Fruit fly (Drosophila melanogaster) whole organism, embryonic: ENCODE measurements around the gene awd.
A peak's percentile ranks its signal among the peaks of the same experiment; 100 is the strongest.

Experiments used
- BtbVII ChIP-seq: fragments of 200-800 bp; sonication (Bioruptor generic); optimal IDR thresholded peaks from 3 replicates; lab custom pipeline; 2017; ENCODE audit warnings: missing biosample characterization, mild to moderate bottlenecking, missing genetic modification characterization
- CG10979 ChIP-seq: fragments of 200-800 bp; sonication (Bioruptor generic); optimal IDR thresholded peaks from 2 replicates; lab custom pipeline; 2018; ENCODE audit warnings: missing biosample characterization, mild to moderate bottlenecking, missing genetic modification characterization, moderate library complexity
- CG13287 ChIP-seq: fragments of 200-800 bp; sonication (Bioruptor generic); IDR thresholded peaks from 2 replicates; pipeline ENCODE4 v1.3.6; 2022; ENCODE audit warnings: missing biosample characterization, missing genetic modification characterization; ENCODE audit not compliant: partially characterized antibody
- CG1603 ChIP-seq: fragments of 200-800 bp; sonication (Bioruptor generic); optimal IDR thresholded peaks from 2 replicates; lab custom pipeline; 2019; ENCODE audit warnings: missing biosample characterization, mild to moderate bottlenecking, missing genetic modification characterization, moderate library complexity
- CG1647 ChIP-seq: fragments of 200-800 bp; sonication (Bioruptor generic); optimal IDR thresholded peaks from 3 replicates; lab custom pipeline; 2016; ENCODE audit warnings: missing biosample characterization, missing genetic modification characterization
- CG18011 ChIP-seq: fragments of 200-800 bp; sonication (Bioruptor generic); optimal IDR thresholded peaks from 2 replicates; lab custom pipeline; 2017; ENCODE audit warnings: missing biosample characterization, missing genetic modification characterization, mild to moderate bottlenecking, moderate library complexity, missing genotype
- CG2875 ChIP-seq: fragments of 200-800 bp; sonication (Bioruptor generic); optimal IDR thresholded peaks from 2 replicates; lab custom pipeline; 2017; ENCODE audit warnings: missing biosample characterization, mild to moderate bottlenecking, missing genetic modification characterization, missing genetic modification reagents
- CG3163 ChIP-seq: fragments of 200-800 bp; sonication (Bioruptor generic); optimal IDR thresholded peaks from 3 replicates; lab custom pipeline; 2016; ENCODE audit warnings: missing biosample characterization, missing genetic modification characterization
- CG34422 ChIP-seq: fragments of 200-800 bp; sonication (Bioruptor generic); IDR thresholded peaks from 3 replicates; pipeline ENCODE4 v1.3.6; 2022; ENCODE audit warnings: missing biosample characterization, missing genetic modification characterization
- CG6254 ChIP-seq: fragments of 200-800 bp; sonication (Bioruptor generic); optimal IDR thresholded peaks from 3 replicates; lab custom pipeline; 2017; ENCODE audit warnings: mild to moderate bottlenecking, missing biosample characterization, missing genetic modification reagents, missing genetic modification characterization
- CG6689 ChIP-seq: fragments of 200-800 bp; sonication (Bioruptor generic); IDR thresholded peaks from 2 replicates; pipeline ENCODE4 v1.3.6; 2022; ENCODE audit warnings: missing biosample characterization, missing genetic modification characterization
- CG7745 ChIP-seq: fragments of 200-800 bp; sonication (Bioruptor generic); optimal IDR thresholded peaks from 2 replicates; lab custom pipeline; 2018; ENCODE audit warnings: missing biosample characterization, mild to moderate bottlenecking, missing genetic modification characterization, moderate library complexity
- CG7839 ChIP-seq: fragments of 200-800 bp; sonication (Bioruptor generic); optimal IDR thresholded peaks from 3 replicates; lab custom pipeline; 2018; ENCODE audit warnings: missing biosample characterization, mild to moderate bottlenecking, missing genetic modification characterization, moderate library complexity
- CG8281 ChIP-seq: fragments of 200-800 bp; sonication (Bioruptor generic); optimal IDR thresholded peaks from 2 replicates; lab custom pipeline; 2018; ENCODE audit warnings: missing biosample characterization, mild to moderate bottlenecking, missing genetic modification characterization, moderate library complexity
- CG8478 ChIP-seq: fragments of >200 bp; optimal IDR thresholded peaks from 2 replicates; lab custom pipeline; 2018
- CG8944 ChIP-seq: fragments of 200-800 bp; sonication (Bioruptor generic); optimal IDR thresholded peaks from 3 replicates; lab custom pipeline; 2016; ENCODE audit warnings: missing biosample characterization, missing genetic modification characterization
- CG9609 ChIP-seq: fragments of 200-800 bp; sonication (Bioruptor generic); optimal IDR thresholded peaks from 3 replicates; lab custom pipeline; 2016; ENCODE audit warnings: missing biosample characterization, missing genetic modification characterization
- CG9797 ChIP-seq: fragments of 200-800 bp; sonication (Bioruptor generic); optimal IDR thresholded peaks from 3 replicates; lab custom pipeline; 2018; ENCODE audit warnings: missing biosample characterization, mild to moderate bottlenecking, missing genetic modification characterization
- Dad ChIP-seq: fragments of 200-800 bp; sonication (Bioruptor generic); optimal IDR thresholded peaks from 3 replicates; lab custom pipeline; 2016; ENCODE audit warnings: missing biosample characterization, missing genetic modification characterization
- Deaf1 ChIP-seq: fragments of 200-800 bp; optimal IDR thresholded peaks from 3 replicates; lab custom pipeline; 2019; ENCODE audit warnings: missing biosample characterization, mild to moderate bottlenecking, missing genetic modification characterization, moderate library complexity
- Dll ChIP-seq: fragments of 200-800 bp; sonication (Bioruptor generic); IDR thresholded peaks from 4 replicates; pipeline ENCODE4 v1.3.6; 2022; ENCODE audit warnings: missing biosample characterization, missing genetic modification characterization; ENCODE audit not compliant: partially characterized antibody
- Doc3 ChIP-seq: fragments of 200-800 bp; sonication (Bioruptor generic); IDR thresholded peaks from 3 replicates; pipeline ENCODE4 v1.3.6; 2022; ENCODE audit warnings: missing biosample characterization, missing genetic modification characterization; ENCODE audit not compliant: partially characterized antibody
- Eip74EF ChIP-seq, 2 experiments: fragments of 200-800 bp in 1 of 2; fragments of >200 bp in 1 of 2; sonication (Bioruptor generic) in 1 of 2; optimal IDR thresholded peaks; 2 replicates each; lab custom pipeline; 2017 to 2019; ENCODE audit warnings: missing biosample characterization in 2 of 2, missing genetic modification characterization in 2 of 2, mild to moderate bottlenecking in 1 of 2, moderate library complexity in 1 of 2
- Elba2 ChIP-seq: fragments of 200-800 bp; sonication (Bioruptor generic); optimal IDR thresholded peaks from 3 replicates; lab custom pipeline; 2016; ENCODE audit warnings: missing biosample characterization, missing genetic modification characterization
- Fer1 ChIP-seq: fragments of 200-800 bp; sonication (Bioruptor generic); optimal IDR thresholded peaks from 2 replicates; lab custom pipeline; 2017; ENCODE audit warnings: missing biosample characterization, mild to moderate bottlenecking, missing genetic modification characterization
- H15 ChIP-seq: fragments of 200-800 bp; sonication (Bioruptor generic); IDR thresholded peaks from 3 replicates; pipeline ENCODE4 v1.3.6; 2022; ENCODE audit warnings: missing biosample characterization, missing genetic modification characterization
- Hey ChIP-seq: fragments of 200-800 bp; sonication (Bioruptor generic); optimal IDR thresholded peaks from 3 replicates; lab custom pipeline; 2018; ENCODE audit warnings: missing biosample characterization, mild to moderate bottlenecking, missing genetic modification characterization
- Hsf ChIP-seq: fragments of 200-800 bp; sonication (Bioruptor generic); optimal IDR thresholded peaks from 3 replicates; lab custom pipeline; 2016; ENCODE audit warnings: missing biosample characterization, missing genetic modification characterization
- Kr ChIP-seq: fragments of 200-800 bp; sonication (Bioruptor generic); optimal IDR thresholded peaks from 2 replicates; lab custom pipeline; 2017; ENCODE audit warnings: missing biosample characterization, mild to moderate bottlenecking, missing genetic modification characterization
- Sox100B ChIP-seq: fragments of 200-800 bp; sonication (Bioruptor generic); optimal IDR thresholded peaks from 3 replicates; lab custom pipeline; 2018; ENCODE audit warnings: missing biosample characterization, mild to moderate bottlenecking, missing genetic modification characterization
- Vsx1 ChIP-seq: fragments of 200-800 bp; sonication (Bioruptor generic); optimal IDR thresholded peaks from 2 replicates; lab custom pipeline; 2017; ENCODE audit warnings: missing biosample characterization, mild to moderate bottlenecking, missing genetic modification characterization, missing genetic modification reagents
- ash1 ChIP-seq: fragments of 200-800 bp; sonication (Bioruptor generic); optimal IDR thresholded peaks from 2 replicates; lab custom pipeline; 2018; ENCODE audit warnings: missing biosample characterization, mild to moderate bottlenecking, missing genetic modification characterization
- bbx ChIP-seq: fragments of 200-800 bp; sonication (Bioruptor generic); IDR thresholded peaks from 2 replicates; pipeline ENCODE4 v1.3.6; 2022; ENCODE audit warnings: missing biosample characterization, missing genetic modification characterization; ENCODE audit not compliant: partially characterized antibody
- eve ChIP-seq, 2 experiments: fragments of >200 bp; optimal IDR thresholded peaks; 2 replicates each; lab custom pipeline; 2017; ENCODE audit warnings: missing biosample characterization in 2 of 2, missing genetic modification characterization in 2 of 2
- fd64A ChIP-seq: fragments of 200-800 bp; sonication (Bioruptor generic); optimal IDR thresholded peaks from 3 replicates; lab custom pipeline; 2018; ENCODE audit warnings: missing biosample characterization, mild to moderate bottlenecking, missing genetic modification characterization
- ftz-f1 ChIP-seq: fragments of 200-800 bp; sonication (Bioruptor generic); optimal IDR thresholded peaks from 2 replicates; lab custom pipeline; 2016; ENCODE audit warnings: missing biosample characterization, missing genetic modification characterization
- gcm2 ChIP-seq: fragments of 200-800 bp; sonication (Bioruptor generic); optimal IDR thresholded peaks from 2 replicates; lab custom pipeline; 2016; ENCODE audit warnings: missing biosample characterization, missing genetic modification characterization
- gfzf ChIP-seq: fragments of 200-800 bp; sonication (Bioruptor generic); optimal IDR thresholded peaks from 2 replicates; lab custom pipeline; 2016; ENCODE audit warnings: missing biosample characterization, mild to moderate bottlenecking, missing genetic modification characterization, moderate library complexity
- maf-S ChIP-seq: fragments of 200-800 bp; sonication (Bioruptor generic); optimal IDR thresholded peaks from 2 replicates; lab custom pipeline; 2016; ENCODE audit warnings: missing biosample characterization, missing genetic modification characterization
- mam ChIP-seq: fragments of 200-800 bp; sonication (Bioruptor generic); optimal IDR thresholded peaks from 3 replicates; lab custom pipeline; 2016; ENCODE audit warnings: missing biosample characterization, missing genetic modification characterization
- onecut ChIP-seq: fragments of 200-800 bp; sonication (Bioruptor generic); IDR thresholded peaks from 2 replicates; pipeline ENCODE4 v1.3.6; 2022; ENCODE audit warnings: missing biosample characterization, missing genetic modification characterization
- prd ChIP-seq, 3 experiments: fragments of >200 bp in 2 of 3; fragments of 200-800 bp in 1 of 3; sonication (Bioruptor generic) in 1 of 3; optimal IDR thresholded peaks in 2 of 3; IDR thresholded peaks in 1 of 3; 2 replicates in 2 of 3; 3 replicates in 1 of 3; pipeline versions ENCODE4 v1.3.6 to Lab custom; 2017 to 2022; ENCODE audit warnings: missing biosample characterization in 1 of 3, missing genetic modification characterization in 1 of 3
- row ChIP-seq: fragments of 200-800 bp; sonication (Bioruptor generic); IDR thresholded peaks from 3 replicates; pipeline ENCODE4 v1.3.6; 2022; ENCODE audit warnings: missing biosample characterization, missing genetic modification characterization
- stwl ChIP-seq: fragments of 200-800 bp; sonication (Bioruptor generic); optimal IDR thresholded peaks from 3 replicates; lab custom pipeline; 2018; ENCODE audit warnings: missing biosample characterization, mild to moderate bottlenecking, missing genetic modification characterization, moderate library complexity
- tap ChIP-seq: fragments of 200-800 bp; optimal IDR thresholded peaks from 3 replicates; lab custom pipeline; 2019; ENCODE audit warnings: missing biosample characterization, mild to moderate bottlenecking, missing genetic modification characterization, moderate library complexity
- toy ChIP-seq: fragments of 200-800 bp; sonication (Bioruptor generic); IDR thresholded peaks from 2 replicates; pipeline ENCODE4 v1.3.6; 2022; ENCODE audit warnings: missing biosample characterization, missing genetic modification characterization
- trem ChIP-seq: fragments of 200-800 bp; optimal IDR thresholded peaks from 3 replicates; lab custom pipeline; 2019; ENCODE audit warnings: missing biosample characterization, mild to moderate bottlenecking, missing genetic modification characterization, moderate library complexity
- zen2 ChIP-seq: fragments of 200-800 bp; sonication (Bioruptor generic); IDR thresholded peaks from 3 replicates; pipeline ENCODE4 v1.3.6; 2022; ENCODE audit warnings: missing biosample characterization, missing genetic modification characterization; ENCODE audit not compliant: partially characterized antibody
- zfh1 ChIP-seq: fragments of 200-800 bp; sonication (Bioruptor generic); IDR thresholded peaks from 3 replicates; pipeline ENCODE4 v1.3.6; 2022; ENCODE audit warnings: missing biosample characterization, missing genetic modification characterization

awd gene

dm6 chr3R:31739067-31739786 lies 6.7 kb downstream of the awd start (continued):
- TF ChIP-seq maf-S (GFP tag; lab: Kevin White, UChicago) (no peak), Doc3 (no peak), zen2 (GFP tag; lab: Robert Waterston, UW) (no peak), CG2875 (GFP tag; lab: Kevin White, UChicago) (no peak), onecut (peak; percentile 93), mam (GFP tag; lab: Kevin White, UChicago) (no peak), eve (GFP tag; optimal IDR thresholded peaks at IDR 0.05; lab: Kevin White, UChicago) (no peak), BtbVII (no peak), CG34422 (0 out of 3 replicates have a peak, but pooled peaks have one; percentile 16), CG6254 (GFP tag; lab: Kevin White, UChicago) (no peak), CG9609 (no peak), CG9797 (GFP tag; lab: Kevin White, UChicago) (no peak), CG10979 (tag; lab: Kevin White, UChicago) (no peak), Vsx1 (GFP tag; lab: Kevin White, UChicago) (no peak), Deaf1 (tag; lab: Kevin White, UChicago) (peak; percentile 93), H15 (GFP tag; lab: Robert Waterston, UW) (no peak), tap (tag; lab: Kevin White, UChicago) (no peak), CG7745 (tag; lab: Kevin White, UChicago) (no peak), ftz-f1 (GFP tag; lab: Kevin White, UChicago) (no peak), CG18011 (GFP tag; lab: Kevin White, UChicago) (no peak), CG8944 (no peak), ash1 (GFP tag; lab: Kevin White, UChicago) (no peak), Fer1 (GFP tag; lab: Kevin White, UChicago) (no peak), Sox100B (no peak), CG3163 (GFP tag; lab: Kevin White, UChicago) (no peak), toy (GFP tag; lab: Robert Waterston, UW) (no peak), Hey (tag; lab: Kevin White, UChicago) (no peak), fd64A (no peak), zfh1 (GFP tag; lab: Robert Waterston, UW) (no peak), CG7839 (tag; lab: Kevin White, UChicago) (no peak), Hsf (GFP tag; lab: Kevin White, UChicago) (no peak), Kr (GFP tag; lab: Kevin White, UChicago) (peak; percentile 6), trem (no peak)

- TF ChIP-seq CG13287 (GFP tag; lab: Robert Waterston, UW) (no peak), Eip74EF (GFP tag; optimal IDR thresholded peaks at IDR 0.05; lab: Kevin White, UChicago) (no peak), Dll (GFP tag; lab: Robert Waterston, UW) (0 out of 4 replicates have a peak, but pooled peaks have one; percentile 42), bbx (0 out of 2 replicates have a peak, but pooled peaks have one; percentile 8), Elba2 (peak; percentile 53), stwl (peak; percentile 20), CG6689 (peak; percentile 23; the same call in 1 of the 2 replicates), prd (optimal IDR thresholded peaks at IDR 0.05; lab: Kevin White, UChicago) (no peak), prd (GFP tag; IDR thresholded peaks at IDR 0.05; lab: Robert Waterston, UW) (peak; percentile 21; the same call in 1 of the 3 replicates), CG8281 (no peak), row (GFP tag; lab: Robert Waterston, UW) (peak; percentile 58; the same call in 2 of the 3 replicates), Dad (GFP tag; lab: Kevin White, UChicago) (no peak), gfzf (GFP tag; lab: Kevin White, UChicago) (peak; percentile 3), CG8478 (lab: Kevin White, UChicago) (no peak), CG1647 (GFP tag; lab: Kevin White, UChicago) (no peak), gcm2 (GFP tag; lab: Kevin White, UChicago) (no peak), CG1603 (peak; percentile 12)
These were observed 7.7 kb downstream of the awd start, which contains the start of gene eEF1alpha2 for dm6 chr3R:31738060-31738619. eEF1alpha2 (plus strand) TSS chr3R:31738468.
